Worm (Caenorhabditis elegans): Measurements from ENCODE around the gene mec-1.

The mec-1 gene

DNA sequence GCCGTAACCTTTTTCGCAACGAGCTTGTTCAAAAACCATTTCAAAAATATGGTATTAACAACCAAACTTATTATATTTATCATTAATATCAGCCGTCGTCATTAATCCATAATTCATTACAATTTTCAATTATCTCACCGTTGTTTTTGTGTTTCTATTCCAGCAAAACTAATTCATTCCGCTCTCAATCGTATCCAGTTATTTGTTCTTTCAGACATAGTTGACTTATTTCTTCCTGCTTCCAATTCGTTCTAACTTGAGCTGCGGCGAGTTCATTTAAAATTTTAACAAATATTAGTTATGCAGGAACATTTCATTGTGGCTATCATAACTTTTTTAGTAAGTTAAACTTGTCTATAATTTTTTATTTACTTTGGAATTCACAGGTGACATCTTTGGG lies 19.7 kb downstream of the mec-1 start, which contains the start of gene srx-16:
srx-16 (plus strand) TSS at position 301 of the 400 bp plus-strand sequence.
- TF ChIP-seq W03F9.2 (tag; optimal IDR thresholded peaks at IDR 0.05) (no peak), him-1 (tag; optimal IDR thresholded peaks at IDR 0.05) (no peak), dao-5 (tag; optimal IDR thresholded peaks at IDR 0.05) (no peak)

DNA sequence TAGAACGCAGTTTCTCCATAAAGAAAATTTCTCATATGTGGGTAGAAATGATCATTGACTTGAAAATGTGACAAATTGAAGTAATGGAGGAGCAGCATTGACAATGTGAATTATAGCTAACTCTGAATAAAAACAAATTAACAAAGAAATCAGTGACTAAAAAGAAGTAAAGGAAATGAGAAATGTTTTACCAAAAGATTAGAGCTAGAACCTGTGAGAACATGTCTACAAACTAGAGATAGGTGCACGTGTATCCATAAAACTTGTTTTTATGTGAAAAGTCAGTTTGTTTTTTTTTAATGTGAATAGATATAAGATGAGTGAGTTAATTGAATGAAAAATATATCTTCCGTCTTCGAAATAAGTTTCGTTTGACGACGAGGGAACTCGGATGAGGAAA lies 22.7 kb downstream of the mec-1 start, which contains the start of gene sre-12:
sre-12 (minus strand) TSS at position 101 of the 400 bp plus-strand sequence.
- TF ChIP-seq him-1 (tag; optimal IDR thresholded peaks at IDR 0.05), result no peak
- no peak for TF ChIP-seq W03F9.2 (tag; optimal IDR thresholded peaks at IDR 0.05)
- no peak for TF ChIP-seq dao-5 (tag; optimal IDR thresholded peaks at IDR 0.05)

DNA sequence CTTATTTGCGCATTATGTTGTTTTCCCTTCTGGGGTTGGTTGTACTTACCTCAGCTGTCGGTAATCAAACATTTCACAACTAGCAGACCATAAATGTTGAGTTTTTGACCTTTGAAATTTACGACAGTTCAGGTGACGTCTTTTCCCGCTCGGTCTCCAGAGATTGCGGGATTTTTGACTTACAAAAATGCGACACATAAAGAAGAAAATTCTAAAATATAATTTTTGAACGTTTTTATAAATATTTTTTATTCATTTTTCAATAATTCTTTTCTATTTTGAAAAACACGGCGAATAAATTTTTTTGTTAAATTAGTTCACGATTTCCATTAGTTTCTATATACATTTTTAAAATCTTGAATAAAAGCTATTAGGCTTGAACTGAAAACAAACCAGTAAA lies 26.5 kb downstream of the mec-1 start, which contains the start of gene nhr-161:
nhr-161 (minus strand) TSS at position 101 of the 400 bp plus-strand sequence.
- no peak for TF ChIP-seq dao-5 (tag; optimal IDR thresholded peaks at IDR 0.05)
- no peak for TF ChIP-seq W03F9.2 (tag; optimal IDR thresholded peaks at IDR 0.05)
- no peak for TF ChIP-seq him-1 (tag; optimal IDR thresholded peaks at IDR 0.05)

DNA sequence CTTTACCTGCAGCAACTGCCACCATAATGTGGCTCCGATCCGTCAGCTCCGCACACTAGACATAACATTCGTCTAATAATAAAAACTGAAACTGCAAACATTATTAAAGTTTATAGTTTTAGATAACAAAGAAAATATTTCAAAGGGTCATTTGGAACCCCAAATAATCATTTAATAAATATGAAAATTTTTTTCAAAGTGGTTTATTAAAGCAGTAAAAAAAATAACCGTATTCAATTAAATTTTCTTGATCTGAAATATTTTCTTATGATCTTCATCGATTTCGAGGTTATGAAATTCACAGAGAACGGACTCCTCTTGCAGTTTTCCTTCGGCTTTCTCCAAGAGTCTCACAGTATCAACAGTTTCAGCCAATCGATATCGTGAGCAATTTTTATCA lies 29.6 kb downstream of the mec-1 start, which contains the start of gene nhr-163:
nhr-163 (minus strand) TSS at position 101 of the 400 bp plus-strand sequence.
- TF ChIP-seq W03F9.2 (tag; optimal IDR thresholded peaks at IDR 0.05), result no peak
- no peak for TF ChIP-seq dao-5 (tag; optimal IDR thresholded peaks at IDR 0.05)
- TF ChIP-seq him-1 (tag; optimal IDR thresholded peaks at IDR 0.05), result no peak

DNA sequence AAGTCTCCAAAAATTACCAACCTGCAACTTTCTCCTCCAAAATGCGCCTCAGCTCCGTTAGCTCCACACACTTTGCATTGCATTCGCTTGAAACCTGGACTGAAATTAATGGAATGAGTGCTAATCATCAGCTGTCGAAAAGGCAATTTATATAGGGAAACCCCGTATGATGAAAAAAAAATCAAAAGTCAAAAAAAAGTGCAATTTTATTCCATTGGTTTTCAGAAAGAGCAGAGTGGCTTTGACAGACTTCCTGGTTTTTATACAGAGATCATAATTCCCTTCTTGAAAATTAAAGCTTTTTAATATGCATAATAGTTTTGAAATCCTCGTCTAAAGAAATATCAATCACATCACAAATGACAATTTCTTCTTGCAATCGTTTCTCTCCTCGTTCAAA lies 31.3 kb downstream of the mec-1 start, which contains the start of gene nhr-139:
nhr-139 (minus strand) TSS at position 101 of the 400 bp plus-strand sequence.
- TF ChIP-seq dao-5 (tag; optimal IDR thresholded peaks at IDR 0.05) (no peak), W03F9.2 (tag; optimal IDR thresholded peaks at IDR 0.05) (no peak), him-1 (tag; optimal IDR thresholded peaks at IDR 0.05) (no peak)

DNA sequence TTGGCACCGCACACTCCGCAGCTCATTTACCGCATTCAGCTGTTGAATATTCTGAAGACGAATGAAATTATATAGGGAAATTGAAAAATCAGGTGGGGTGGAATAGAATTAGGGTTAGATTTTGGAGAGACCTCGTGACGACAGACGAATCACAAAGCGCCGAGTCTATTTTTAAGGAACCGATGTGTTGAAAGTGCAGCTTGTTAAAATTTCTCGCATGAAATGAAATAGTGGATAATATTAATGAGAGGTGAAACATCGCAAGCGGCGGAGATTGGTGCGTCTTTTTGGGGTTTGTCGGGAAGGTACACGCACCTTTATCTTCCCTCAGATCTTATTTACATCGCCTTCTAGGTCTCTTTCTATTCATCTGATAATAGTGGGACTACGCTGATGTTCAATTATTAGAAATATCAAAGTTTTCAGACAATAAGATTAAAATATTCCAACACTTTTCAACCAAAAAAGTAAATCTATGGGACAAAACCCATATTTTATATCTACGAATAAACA lies 33.3 kb downstream of the mec-1 start, which contains the start of gene nhr-140:
nhr-140 (minus strand) TSS at position 51 of the 513 bp plus-strand sequence.
- TF ChIP-seq dao-5 (tag; optimal IDR thresholded peaks at IDR 0.05), result no peak
- TF ChIP-seq him-1 (tag; optimal IDR thresholded peaks at IDR 0.05), result no peak
- TF ChIP-seq W03F9.2 (tag; optimal IDR thresholded peaks at IDR 0.05), result no peak

DNA sequence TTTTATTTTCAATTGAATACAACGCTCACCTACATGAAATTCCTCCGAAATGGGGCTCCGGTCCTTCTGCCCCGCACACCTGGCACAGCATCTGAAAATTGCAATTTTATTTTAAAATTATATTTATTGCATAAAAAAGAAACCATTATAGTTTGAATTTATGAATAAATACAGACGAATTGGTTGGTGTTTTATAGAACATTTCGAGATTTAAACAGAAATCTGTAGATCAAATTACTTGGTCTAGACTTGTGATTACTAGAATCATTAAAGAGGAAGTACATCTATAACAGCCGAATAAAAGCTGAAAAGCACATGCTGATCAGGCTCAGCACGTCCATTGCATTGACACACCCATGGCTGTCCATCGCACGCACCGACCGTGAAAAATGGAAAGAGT lies 35.4 kb downstream of the mec-1 start, which contains the start of gene nhr-162:
nhr-162 (minus strand) TSS at position 101 of the 400 bp plus-strand sequence.
- no peak for TF ChIP-seq W03F9.2 (tag; optimal IDR thresholded peaks at IDR 0.05)

DNA sequence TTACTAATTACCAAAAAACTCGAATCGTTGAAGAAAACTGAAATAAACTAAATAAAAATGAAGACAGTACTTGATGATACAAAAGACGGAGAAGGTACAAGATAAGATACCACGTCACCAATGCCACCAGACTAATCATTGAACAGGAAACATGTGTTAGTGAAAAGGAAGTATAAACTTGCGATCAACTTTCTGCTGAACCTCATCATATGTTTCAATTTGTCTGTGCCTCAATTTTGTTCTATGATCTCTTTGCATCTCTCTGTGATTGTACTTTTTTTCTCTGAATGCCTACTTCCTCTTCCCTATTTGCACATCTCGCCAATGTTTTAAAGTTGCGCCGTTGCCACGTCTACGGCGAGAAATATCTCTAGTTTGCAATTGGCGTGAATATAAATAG lies 37.7 kb downstream of the mec-1 start:
- no peak for TF ChIP-seq dao-5 (tag; optimal IDR thresholded peaks at IDR 0.05)
- TF ChIP-seq him-1 (tag; optimal IDR thresholded peaks at IDR 0.05), result no peak
- TF ChIP-seq W03F9.2 (tag; optimal IDR thresholded peaks at IDR 0.05), result no peak

DNA sequence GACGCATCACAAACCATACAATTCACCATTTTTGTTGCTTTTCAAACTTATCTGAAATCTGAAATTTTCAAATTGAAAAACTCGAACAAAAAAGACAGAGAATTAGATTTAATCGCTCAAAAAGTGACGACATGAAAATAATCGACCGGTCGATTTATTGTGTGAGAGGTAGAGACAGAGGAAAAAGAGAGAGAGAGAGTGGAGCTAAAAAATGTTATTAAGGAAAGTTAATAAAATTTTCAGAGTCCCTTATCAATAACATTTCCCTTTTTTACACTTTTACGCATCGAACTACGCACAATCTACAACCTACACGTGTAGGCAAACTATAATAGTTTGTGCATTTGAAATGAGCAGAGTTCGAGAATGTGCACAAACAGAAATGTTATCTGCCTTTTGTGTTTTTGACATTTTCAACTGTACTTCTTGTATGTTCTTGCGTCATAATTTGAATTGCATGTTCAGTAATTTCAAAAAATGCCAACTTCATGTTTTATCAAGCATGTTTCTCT lies 40.8 kb downstream of the mec-1 start, which contains the start of gene nhr-107:
nhr-107 (minus strand) TSS at position 51 of the 512 bp plus-strand sequence.
- TF ChIP-seq dao-5 (tag; optimal IDR thresholded peaks at IDR 0.05), result no peak
- no peak for TF ChIP-seq W03F9.2 (tag; optimal IDR thresholded peaks at IDR 0.05)
- no peak for TF ChIP-seq him-1 (tag; optimal IDR thresholded peaks at IDR 0.05)

DNA sequence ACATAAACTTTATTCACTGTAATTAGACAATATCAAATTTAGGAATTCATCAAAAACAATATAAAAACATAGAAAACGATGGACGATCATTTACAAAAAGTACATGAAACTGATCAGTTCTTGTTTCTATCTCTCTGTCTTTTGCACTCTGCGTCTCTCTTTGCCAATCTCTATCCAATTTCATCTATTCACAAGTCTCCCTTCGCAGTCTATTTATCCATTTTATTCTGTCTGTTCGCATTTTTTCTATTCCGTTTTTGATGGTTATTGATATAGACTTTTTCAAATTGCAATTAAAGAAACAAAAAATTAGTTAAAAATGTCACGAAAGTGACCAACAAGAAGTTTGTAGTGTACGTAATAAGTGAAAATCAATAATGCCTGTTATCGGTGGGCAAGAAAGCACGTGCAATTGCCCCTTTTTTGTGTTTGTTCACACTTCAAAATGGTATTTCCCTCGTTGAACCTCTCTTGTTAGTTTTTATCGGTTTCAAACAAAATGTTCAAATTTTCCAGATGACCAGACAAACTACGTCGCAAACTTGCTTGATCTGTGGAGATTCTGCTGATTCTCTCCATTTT lies 42.1 kb downstream of the mec-1 start, which contains the start of gene nhr-42:
nhr-42 (plus strand) TSS at position 517 of the 582 bp plus-strand sequence.
- no peak for TF ChIP-seq W03F9.2 (tag; optimal IDR thresholded peaks at IDR 0.05)
- no peak for TF ChIP-seq him-1 (tag; optimal IDR thresholded peaks at IDR 0.05)
- TF ChIP-seq dao-5 (tag; optimal IDR thresholded peaks at IDR 0.05), result no peak

DNA sequence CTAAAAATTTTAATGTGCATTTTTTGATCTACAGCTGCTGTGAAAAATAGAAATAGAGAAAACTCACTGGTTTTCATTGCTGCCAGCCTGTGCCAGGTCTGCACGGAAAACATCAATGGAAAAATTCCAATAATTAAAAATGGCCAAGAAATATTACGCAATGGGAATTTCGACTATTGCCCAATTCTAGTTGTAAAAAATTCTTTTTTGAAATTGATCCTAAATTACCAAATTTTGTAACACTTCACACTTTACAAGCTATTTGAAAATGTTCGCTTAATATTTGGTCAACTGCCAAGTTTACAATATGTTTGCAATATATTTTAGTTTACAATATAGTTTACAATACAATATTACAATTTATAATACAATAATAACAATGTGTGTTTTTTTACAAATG lies 44.4 kb downstream of the mec-1 start:
- TF ChIP-seq W03F9.2 (tag; optimal IDR thresholded peaks at IDR 0.05) (no peak), him-1 (tag; optimal IDR thresholded peaks at IDR 0.05) (no peak), dao-5 (tag; optimal IDR thresholded peaks at IDR 0.05) (no peak)

DNA sequence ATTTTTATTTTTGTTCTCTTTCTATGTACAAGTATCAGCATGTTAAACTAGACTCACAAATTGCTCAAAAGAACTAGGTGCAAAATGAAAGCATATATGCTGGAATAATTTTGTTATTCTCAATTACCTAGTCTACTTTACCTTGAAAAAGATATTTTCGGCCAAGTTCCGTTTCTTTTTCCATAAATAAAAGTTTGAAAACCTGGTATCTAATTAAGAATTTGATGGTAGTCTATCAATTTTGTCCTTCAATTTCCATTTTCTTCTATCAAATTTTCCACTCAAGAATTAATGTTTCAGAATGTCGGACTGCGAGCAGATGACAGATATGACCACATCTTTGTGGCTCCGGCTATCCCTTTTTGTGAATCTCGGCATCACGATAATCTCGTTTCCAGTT lies 47.5 kb downstream of the mec-1 start, which contains the start of gene srab-4:
srab-4 (plus strand) TSS at position 301 of the 400 bp plus-strand sequence.
- no peak for TF ChIP-seq W03F9.2 (tag; optimal IDR thresholded peaks at IDR 0.05)
- no peak for TF ChIP-seq dao-5 (tag; optimal IDR thresholded peaks at IDR 0.05)
- TF ChIP-seq him-1 (tag; optimal IDR thresholded peaks at IDR 0.05), result no peak

DNA sequence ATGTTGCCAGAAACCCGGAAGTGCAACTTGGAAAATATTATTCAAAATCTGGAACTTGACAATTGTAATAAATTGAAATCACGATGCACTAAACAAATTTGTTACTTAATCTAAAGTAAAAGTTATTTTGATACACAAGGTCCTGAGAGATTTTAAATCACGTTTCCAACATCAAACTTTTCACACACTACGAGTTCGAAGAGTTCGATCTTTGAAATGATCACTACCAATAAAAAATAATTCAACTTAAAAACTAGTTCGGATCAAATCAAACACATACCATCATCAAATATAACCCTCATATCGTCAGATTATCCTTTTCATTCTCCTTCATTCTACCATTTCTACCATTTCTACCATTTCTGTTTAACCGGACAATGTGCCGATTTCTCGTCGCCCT lies 49.6 kb downstream of the mec-1 start, which contains the start of gene spig-10:
spig-10 (plus strand) TSS at position 301 of the 400 bp plus-strand sequence.
- no peak for TF ChIP-seq W03F9.2 (tag; optimal IDR thresholded peaks at IDR 0.05)
- TF ChIP-seq him-1 (tag; optimal IDR thresholded peaks at IDR 0.05), result no peak

DNA sequence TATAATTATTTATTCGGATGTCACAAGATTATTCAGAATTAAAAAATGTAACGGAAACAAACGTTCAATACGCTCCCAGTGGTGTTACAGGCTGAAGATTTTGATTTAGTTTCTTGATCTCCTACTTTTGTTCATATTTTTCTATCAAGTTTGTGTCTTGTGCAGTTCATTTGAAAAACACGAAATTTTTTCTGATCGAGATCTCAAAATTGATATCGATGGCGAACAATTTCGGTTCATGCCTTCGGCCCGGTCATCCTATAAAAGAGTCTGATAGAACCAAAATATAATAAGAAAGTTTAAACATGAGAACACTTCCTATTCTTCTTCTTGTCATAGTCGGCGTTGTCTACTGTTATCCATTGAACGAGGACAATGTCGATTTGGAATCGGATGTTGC lies 51.0 kb downstream of the mec-1 start, which contains the start of gene drd-10:
drd-10 (plus strand) TSS at position 301 of the 400 bp plus-strand sequence.
- no peak for TF ChIP-seq dao-5 (tag; optimal IDR thresholded peaks at IDR 0.05)
- no peak for TF ChIP-seq him-1 (tag; optimal IDR thresholded peaks at IDR 0.05)
- TF ChIP-seq W03F9.2 (tag; optimal IDR thresholded peaks at IDR 0.05), result no peak

Measured in whole organism, L4/young adult.